Fruit fly (Drosophila melanogaster) Kc167 (cell line): ENCODE results near the gene Doc3.

ENCODE experiments used
- Myc ChIP-seq: fragments of >200 bp; optimal IDR thresholded peaks from 2 replicates; lab custom pipeline; 2017; ENCODE audit warnings: missing external identifiers
- Sin3A ChIP-seq: fragments of >200 bp; optimal IDR thresholded peaks from 2 replicates; lab custom pipeline; 2018; ENCODE audit warnings: missing external identifiers
- h ChIP-seq: fragments of >200 bp; optimal IDR thresholded peaks from 3 replicates; lab custom pipeline; 2018; ENCODE audit warnings: missing external identifiers
- insv ChIP-seq: fragments of >200 bp; optimal IDR thresholded peaks from 3 replicates; lab custom pipeline; 2018; ENCODE audit warnings: missing external identifiers
- psq ChIP-seq: fragments of >200 bp; optimal IDR thresholded peaks from 2 replicates; lab custom pipeline; 2017; ENCODE audit warnings: missing external identifiers
- ttk ChIP-seq: sonication (Bioruptor generic); optimal IDR thresholded peaks from 2 replicates; lab custom pipeline; 2017; ENCODE audit warnings: missing external identifiers

Gene Doc3

dm6 chr3L:9045318-9045717 is 40.3 kb downstream of the Doc3 start:
- TF ChIP-seq Myc, result no peak
- no peak for TF ChIP-seq insv (lab: Kevin White, UChicago)
- no peak for TF ChIP-seq h (lab: Kevin White, UChicago)
- TF ChIP-seq ttk (lab: Kevin White, UChicago), result no peak
- TF ChIP-seq Sin3A (lab: Kevin White, UChicago), result no peak
- TF ChIP-seq psq, result no peak

- TF ChIP-seq insv (lab: Kevin White, UChicago), result no peak
- no peak for TF ChIP-seq h (lab: Kevin White, UChicago)
- TF ChIP-seq psq, result no peak
- TF ChIP-seq ttk (lab: Kevin White, UChicago), result no peak
- no peak for TF ChIP-seq Sin3A (lab: Kevin White, UChicago)
- TF ChIP-seq Myc, result no peak
These were observed 41.3 kb downstream of the Doc3 start for dm6 chr3L:9046274-9046673.

- TF ChIP-seq insv (lab: Kevin White, UChicago) (no peak), Myc (no peak), Sin3A (lab: Kevin White, UChicago) (no peak), ttk (lab: Kevin White, UChicago) (no peak), h (lab: Kevin White, UChicago) (no peak), psq (no peak)
These were observed 42.1 kb downstream of the Doc3 start, which contains the start of gene Argk2 for dm6 chr3L:9047062-9047461. Argk2 (plus strand) TSS chr3L:9047439.

- TF ChIP-seq ttk (lab: Kevin White, UChicago) (no peak), Sin3A (lab: Kevin White, UChicago) (no peak), h (lab: Kevin White, UChicago) (no peak), insv (lab: Kevin White, UChicago) (no peak), Myc (no peak), psq (no peak)
These were observed 45.6 kb downstream of the Doc3 start for dm6 chr3L:9050447-9051069.

dm6 chr3L:9051830-9052259 is 46.8 kb downstream of the Doc3 start:
- TF ChIP-seq ttk (lab: Kevin White, UChicago), result no peak
- no peak for TF ChIP-seq Sin3A (lab: Kevin White, UChicago)
- TF ChIP-seq insv (lab: Kevin White, UChicago), result no peak
- no peak for TF ChIP-seq h (lab: Kevin White, UChicago)
- no peak for TF ChIP-seq Myc
- no peak for TF ChIP-seq psq

- TF ChIP-seq psq (no peak), Myc (no peak), Sin3A (lab: Kevin White, UChicago) (no peak), h (lab: Kevin White, UChicago) (no peak), ttk (lab: Kevin White, UChicago) (no peak), insv (lab: Kevin White, UChicago) (no peak)
These were observed 48.0 kb downstream of the Doc3 start for dm6 chr3L:9052798-9053541.

- TF ChIP-seq Myc (no peak), psq (no peak), ttk (lab: Kevin White, UChicago) (no peak), insv (lab: Kevin White, UChicago) (no peak), Sin3A (lab: Kevin White, UChicago) (no peak), h (lab: Kevin White, UChicago) (no peak)
These were observed 49.2 kb downstream of the Doc3 start for dm6 chr3L:9054239-9054638.

- TF ChIP-seq Myc (no peak), psq (no peak), Sin3A (lab: Kevin White, UChicago) (no peak), h (lab: Kevin White, UChicago) (no peak), ttk (lab: Kevin White, UChicago) (no peak), insv (lab: Kevin White, UChicago) (no peak)
These were observed 49.9 kb downstream of the Doc3 start for dm6 chr3L:9054822-9055407.

dm6 chr3L:9055870-9056807 is 51.1 kb downstream of the Doc3 start:
- TF ChIP-seq ttk (lab: Kevin White, UChicago) (no peak), h (lab: Kevin White, UChicago) (no peak), Sin3A (lab: Kevin White, UChicago) (no peak), psq (no peak), Myc (no peak), insv (lab: Kevin White, UChicago) (no peak)
